Worm (Caenorhabditis elegans): ENCODE data around the gene fmo-1.

The fmo-1 gene

ce11 chrIV:10711729-10712128 lies 50.1 kb downstream of the fmo-1 start, which contains the start of gene glb-21:
TSS of gene glb-21 (minus strand) at chrIV:10711794.
- no peak for TF ChIP-seq egl-27 (tag; optimal IDR thresholded peaks at IDR 0.05)
